Fruit fly (Drosophila melanogaster) ovary, adult (tissue): ENCODE measurements around the gene CG5961.

Experiments used
- CG17801 ChIP-seq: fragments of 200-800 bp; optimal IDR thresholded peaks from 2 replicates; lab custom pipeline; 2019; ENCODE audit warnings: missing biosample characterization, mild to moderate bottlenecking, missing genetic modification characterization, moderate library complexity; ENCODE audit not compliant: partially characterized antibody

CG5961 gene

dm6 chr3R:12423997-12424396, 36.1 kb downstream of the CG5961 start:
- TF ChIP-seq CG17801 (GFP tag; lab: Kevin White, UChicago), result no peak

dm6 chr3R:12422379-12422975, 37.6 kb downstream of the CG5961 start, which contains the start of the genes Scgbeta and CG17202:
Gene Scgbeta (minus strand): TSS chr3R:12422429.
Gene CG17202 (plus strand): TSS chr3R:12422768.
- TF ChIP-seq CG17801 (GFP tag; lab: Kevin White, UChicago), result no peak

dm6 chr3R:12413274-12413958, 46.7 kb downstream of the CG5961 start, which contains the start of the genes Dip-C and pps:
Gene Dip-C (minus strand): TSS chr3R:12413759.
Gene pps (plus strand): TSS chr3R:12413828.
- peak; percentile 41 for TF ChIP-seq CG17801 (GFP tag; lab: Kevin White, UChicago)

- no peak for TF ChIP-seq CG17801 (GFP tag; lab: Kevin White, UChicago)
Observed at dm6 chr3R:12411449-12411848, 48.6 kb downstream of the CG5961 start.
